Worm (Caenorhabditis elegans) whole organism, L4 larva: Measurements from ENCODE around the gene chin-1.

Source experiments
- ceh-82 ChIP-seq: sonication (generic microtip); optimal IDR thresholded peaks from 2 replicates; lab custom pipeline; 2017; ENCODE audit warnings: missing biosample characterization, missing genetic modification characterization
- lin-15B ChIP-seq: fragments of 150-350 bp; sonication (generic microtip); optimal IDR thresholded peaks from 3 replicates; lab custom pipeline; 2014; ENCODE audit warnings: missing biosample characterization, missing genetic modification characterization
- lsy-2 ChIP-seq, 2 experiments: fragments of 150-350 bp in 1 of 2; sonication (generic microtip) in 1 of 2; optimal IDR thresholded peaks; 2 replicates each; lab custom pipeline; 2014 to 2017; ENCODE audit warnings: missing biosample characterization in 2 of 2, missing genetic modification characterization in 2 of 2
- mdl-1 ChIP-seq, 2 experiments: fragments of 150-350 bp in 1 of 2; sonication (generic microtip) in 1 of 2; optimal IDR thresholded peaks; 2 replicates each; lab custom pipeline; 2014 to 2017; ENCODE audit warnings: missing biosample characterization in 2 of 2, missing genetic modification characterization in 2 of 2
- mes-2 ChIP-seq: sonication (generic microtip); optimal IDR thresholded peaks from 2 replicates; lab custom pipeline; 2016; ENCODE audit warnings: missing genotype, mild to moderate bottlenecking, missing genetic modification characterization, missing compliant biosample characterization; ENCODE audit not compliant: poor library complexity, severe bottlenecking
- nhr-28 ChIP-seq: fragments of 150-350 bp; optimal IDR thresholded peaks from 2 replicates; lab custom pipeline; 2014; ENCODE audit warnings: missing biosample characterization, missing genetic modification characterization
- skn-1 ChIP-seq: fragments of 150-350 bp; optimal IDR thresholded peaks from 2 replicates; lab custom pipeline; 2014; ENCODE audit warnings: missing biosample characterization, missing genetic modification characterization
- tra-1 ChIP-seq: fragments of 200-800 bp; sonication (Bioruptor generic); IDR thresholded peaks from 2 replicates; pipeline ENCODE4 v1.3.6; 2022; ENCODE audit warnings: missing genetic modification reagents, missing genetic modification characterization, missing compliant biosample characterization
- unc-39 ChIP-seq: sonication (generic microtip); optimal IDR thresholded peaks from 2 replicates; lab custom pipeline; 2017; ENCODE audit warnings: missing biosample characterization, missing genetic modification characterization
- zip-11 ChIP-seq: fragments of 200-800 bp; sonication (Bioruptor generic); IDR thresholded peaks from 2 replicates; pipeline ENCODE4 v1.3.6; 2022; ENCODE audit warnings: missing genetic modification characterization, missing compliant biosample characterization
- ztf-11 ChIP-seq: fragments of 150-350 bp; optimal IDR thresholded peaks from 2 replicates; lab custom pipeline; 2014; ENCODE audit warnings: missing biosample characterization, missing genetic modification characterization

DNA sequence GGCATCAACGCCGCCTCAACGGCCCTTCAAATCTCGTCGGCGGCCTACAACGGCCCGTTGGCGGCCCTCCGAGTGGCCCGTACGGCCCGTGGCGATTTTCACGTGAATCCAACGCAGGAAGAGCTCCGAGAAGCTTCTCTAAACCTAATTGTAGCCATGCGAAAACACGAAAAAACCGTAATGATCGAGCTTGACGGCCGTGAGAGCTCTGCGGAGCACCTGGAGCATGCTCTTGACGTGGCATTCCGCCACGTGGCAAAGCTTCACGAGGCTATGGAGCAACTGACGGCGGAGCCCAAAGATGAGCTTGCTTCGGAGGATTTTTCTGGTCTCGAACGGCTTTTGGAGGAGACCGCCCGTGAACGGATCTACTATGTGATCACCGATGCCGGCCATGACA lies 3.0 kb upstream of the chin-1 start:
- no peak for TF ChIP-seq ztf-11 (tag; lab: Kevin White, UChicago)
- no peak for TF ChIP-seq tra-1
- no peak for TF ChIP-seq mdl-1 (tag; optimal IDR thresholded peaks at IDR 0.05; lab: Kevin White, UChicago)
- TF ChIP-seq ceh-82 (tag; lab: Kevin White, UChicago) = no peak
- no peak for TF ChIP-seq skn-1 (tag; lab: Kevin White, UChicago)
- TF ChIP-seq nhr-28 = no peak
- no peak for TF ChIP-seq lin-15B (tag; lab: Kevin White, UChicago)
- TF ChIP-seq unc-39 (tag; lab: Kevin White, UChicago) = no peak
- TF ChIP-seq mes-2 (tag; lab: Kevin White, UChicago) = no peak
- no peak for TF ChIP-seq zip-11 (GFP tag; lab: Robert Waterston, UW)
- no peak for TF ChIP-seq lsy-2 (tag; optimal IDR thresholded peaks at IDR 0.05; lab: Kevin White, UChicago)
